Worm (Caenorhabditis elegans): ENCODE results near the gene M01H9.3.

DNA sequence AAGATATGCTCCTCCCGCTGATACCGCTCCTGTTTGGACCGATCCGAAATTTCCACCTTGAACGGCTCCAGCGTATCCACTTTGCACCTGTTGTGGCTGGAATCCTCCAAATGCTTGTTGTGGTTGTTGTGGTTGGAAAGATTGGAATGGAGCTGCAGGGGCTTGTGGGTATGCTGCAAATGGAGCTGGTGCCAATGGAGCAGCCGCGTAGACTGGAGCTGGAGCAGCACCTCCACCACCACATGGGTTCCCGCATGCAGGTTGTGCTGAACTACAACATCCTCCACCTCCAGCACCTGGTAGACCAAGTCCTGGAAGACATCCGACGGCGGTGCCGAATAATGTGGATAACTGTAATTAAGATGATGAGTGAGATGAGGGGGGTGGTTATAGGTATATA is 46.6 kb upstream of the M01H9.3 start:
- no peak for TF ChIP-seq elt-2 (tag; optimal IDR thresholded peaks at IDR 0.05)
- TF ChIP-seq aha-1 (tag; optimal IDR thresholded peaks at IDR 0.05): no peak
- no peak for TF ChIP-seq ceh-82 (tag; optimal IDR thresholded peaks at IDR 0.05)
- TF ChIP-seq zag-1 (tag; optimal IDR thresholded peaks at IDR 0.05): no peak
- no peak for TF ChIP-seq nhr-77 (tag; optimal IDR thresholded peaks at IDR 0.05)
- no peak for TF ChIP-seq ztf-11 (tag; optimal IDR thresholded peaks at IDR 0.05)
- no peak for TF ChIP-seq nhr-11 (tag; optimal IDR thresholded peaks at IDR 0.05)
- TF ChIP-seq aly-2 (tag; optimal IDR thresholded peaks at IDR 0.05): no peak
- no peak for TF ChIP-seq dpl-1 (GFP tag; optimal IDR thresholded peaks at IDR 0.05)
- no peak for TF ChIP-seq skn-1 (tag; optimal IDR thresholded peaks at IDR 0.05)
- TF ChIP-seq pqm-1 (tag; optimal IDR thresholded peaks at IDR 0.05): no peak
- TF ChIP-seq unc-86 (tag; optimal IDR thresholded peaks at IDR 0.05): no peak
